Worm (Caenorhabditis elegans) whole organism, late embryonic: ENCODE data around the gene ogr-2.

Experiments used
- C08G9.2 ChIP-seq: sonication (generic microtip); optimal IDR thresholded peaks from 2 replicates; lab custom pipeline; 2016; ENCODE audit warnings: mild to moderate bottlenecking, missing genetic modification characterization, moderate library complexity, missing compliant biosample characterization
- dmd-4 ChIP-seq: sonication (generic microtip); optimal IDR thresholded peaks from 2 replicates; lab custom pipeline; 2016; ENCODE audit warnings: borderline replicate concordance, missing genetic modification characterization, missing compliant biosample characterization
- dve-1 ChIP-seq: sonication (generic microtip); optimal IDR thresholded peaks from 2 replicates; lab custom pipeline; 2017; ENCODE audit warnings: antibody characterized with exemption, mild to moderate bottlenecking, missing genetic modification characterization, missing compliant biosample characterization
- fax-1 ChIP-seq: sonication (generic microtip); optimal IDR thresholded peaks from 2 replicates; lab custom pipeline; 2016; ENCODE audit warnings: missing genotype, missing genetic modification characterization, missing compliant biosample characterization
- lin-11 ChIP-seq: fragments of 200-800 bp; sonication (Bioruptor generic); optimal IDR thresholded peaks from 2 replicates; lab custom pipeline; 2018; ENCODE audit warnings: mild to moderate bottlenecking, missing genetic modification characterization, missing compliant biosample characterization
- nfya-1 ChIP-seq: sonication (generic microtip); optimal IDR thresholded peaks from 2 replicates; lab custom pipeline; 2017; ENCODE audit warnings: missing genetic modification characterization, mild to moderate bottlenecking, missing compliant biosample characterization, antibody characterized with exemption, moderate library complexity
- npax-4 ChIP-seq: sonication (generic microtip); optimal IDR thresholded peaks from 2 replicates; lab custom pipeline; 2016; ENCODE audit warnings: missing genetic modification characterization, missing compliant biosample characterization
- rnt-1 ChIP-seq: sonication (generic microtip); optimal IDR thresholded peaks from 2 replicates; lab custom pipeline; 2016; ENCODE audit warnings: missing genetic modification characterization, missing compliant biosample characterization
- unc-42 ChIP-seq: sonication (generic microtip); optimal IDR thresholded peaks from 2 replicates; lab custom pipeline; 2016; ENCODE audit warnings: missing genotype, missing genetic modification characterization, missing compliant biosample characterization
- unc-55 ChIP-seq: sonication (generic microtip); optimal IDR thresholded peaks from 2 replicates; lab custom pipeline; 2017; ENCODE audit warnings: missing biosample characterization, missing genetic modification reagents, missing genetic modification characterization

- no peak for TF ChIP-seq npax-4 (tag; lab: Kevin White, UChicago)
- TF ChIP-seq lin-11, result no peak
- TF ChIP-seq nfya-1 (tag; lab: Kevin White, UChicago), result no peak
- TF ChIP-seq dmd-4 (tag; lab: Kevin White, UChicago), result no peak
- no peak for TF ChIP-seq rnt-1 (tag; lab: Kevin White, UChicago)
- TF ChIP-seq unc-42, result no peak
- TF ChIP-seq unc-55 (GFP tag; lab: Kevin White, UChicago), result no peak
- TF ChIP-seq fax-1 (tag; lab: Kevin White, UChicago), result no peak
- TF ChIP-seq dve-1 (tag; lab: Kevin White, UChicago), result no peak
- no peak for TF ChIP-seq C08G9.2
These were observed 39.4 kb upstream of the ogr-2 start, which contains the start of gene ZK892.3 for ce11 chrII:10001546-10001945.
